Fruit fly (Drosophila melanogaster) whole organism, embryonic: Measurements from ENCODE around the gene pigs.
A peak's percentile ranks its signal among the peaks of the same experiment; 100 is the strongest.

Source experiments
- Awh ChIP-seq: fragments of 200-800 bp; sonication (Bioruptor generic); IDR thresholded peaks from 2 replicates; pipeline ENCODE4, ENCODE4 v1.3.6; 2022; ENCODE audit warnings: missing biosample characterization, missing genetic modification characterization
- B-H2 ChIP-seq: fragments of 200-800 bp; sonication (Bioruptor generic); optimal IDR thresholded peaks from 2 replicates; lab custom pipeline; 2018; ENCODE audit warnings: missing biosample characterization, mild to moderate bottlenecking, missing genetic modification characterization
- CG10321 ChIP-seq: fragments of 200-800 bp; sonication (Bioruptor generic); IDR thresholded peaks from 2 replicates; pipeline ENCODE4 v1.3.6; 2022; ENCODE audit warnings: missing biosample characterization, missing genetic modification characterization
- CG11723 ChIP-seq: fragments of 200-800 bp; sonication (Bioruptor generic); optimal IDR thresholded peaks from 2 replicates; lab custom pipeline; 2017; ENCODE audit warnings: missing biosample characterization, mild to moderate bottlenecking, missing genetic modification characterization
- CG13123 ChIP-seq: fragments of 200-800 bp; sonication (Bioruptor generic); optimal IDR thresholded peaks from 2 replicates; lab custom pipeline; 2016; ENCODE audit warnings: missing biosample characterization, missing genetic modification characterization
- CG13624 ChIP-seq: fragments of 200-800 bp; sonication (Bioruptor generic); optimal IDR thresholded peaks from 2 replicates; lab custom pipeline; 2016; ENCODE audit warnings: missing biosample characterization, missing genetic modification characterization
- CG15514 ChIP-seq: fragments of 200-800 bp; sonication (Bioruptor generic); optimal IDR thresholded peaks from 3 replicates; lab custom pipeline; 2017; ENCODE audit warnings: missing biosample characterization, missing genetic modification characterization, mild to moderate bottlenecking, moderate library complexity, missing genetic modification reagents
- CG1647 ChIP-seq: fragments of 200-800 bp; sonication (Bioruptor generic); optimal IDR thresholded peaks from 3 replicates; lab custom pipeline; 2016; ENCODE audit warnings: missing biosample characterization, missing genetic modification characterization
- CG16863 ChIP-seq: fragments of 200-800 bp; sonication (Bioruptor generic); optimal IDR thresholded peaks from 3 replicates; lab custom pipeline; 2016; ENCODE audit warnings: missing biosample characterization, missing genetic modification characterization
- CG17328 ChIP-seq: fragments of 200-800 bp; sonication (Bioruptor generic); IDR thresholded peaks from 2 replicates; pipeline ENCODE4 v1.3.6; 2022; ENCODE audit warnings: missing biosample characterization, missing genetic modification characterization
- CG17361 ChIP-seq: fragments of 200-800 bp; sonication (Bioruptor generic); IDR thresholded peaks from 3 replicates; pipeline ENCODE4 v1.3.6; 2022; ENCODE audit warnings: missing biosample characterization, missing genetic modification characterization
- CG17385 ChIP-seq: fragments of 200-800 bp; sonication (Bioruptor generic); optimal IDR thresholded peaks from 3 replicates; lab custom pipeline; 2018; ENCODE audit warnings: missing biosample characterization, mild to moderate bottlenecking, missing genetic modification characterization
- CG17568 ChIP-seq: fragments of 200-800 bp; sonication (Bioruptor generic); optimal IDR thresholded peaks from 2 replicates; lab custom pipeline; 2018; ENCODE audit warnings: missing biosample characterization, mild to moderate bottlenecking, missing genetic modification characterization, moderate library complexity
- CG18764 ChIP-seq: fragments of 200-800 bp; sonication (Bioruptor generic); optimal IDR thresholded peaks from 3 replicates; lab custom pipeline; 2016; ENCODE audit warnings: missing biosample characterization, missing genetic modification characterization
- CG3065 ChIP-seq: fragments of 200-800 bp; sonication (Bioruptor generic); optimal IDR thresholded peaks from 2 replicates; lab custom pipeline; 2016; ENCODE audit warnings: missing biosample characterization, missing genetic modification characterization
- CG3726 ChIP-seq: fragments of 200-800 bp; sonication (Bioruptor generic); IDR thresholded peaks from 3 replicates; pipeline ENCODE4, ENCODE4 v1.3.6; 2022; ENCODE audit warnings: missing biosample characterization, missing genetic modification characterization
- CG6683 ChIP-seq: fragments of 200-800 bp; sonication (Bioruptor generic); optimal IDR thresholded peaks from 2 replicates; lab custom pipeline; 2017; ENCODE audit warnings: missing biosample characterization, mild to moderate bottlenecking, missing genetic modification characterization, missing genetic modification reagents
- CG8089 ChIP-seq: fragments of 200-800 bp; sonication (Bioruptor generic); optimal IDR thresholded peaks from 3 replicates; lab custom pipeline; 2016; ENCODE audit warnings: missing biosample characterization, missing genetic modification characterization
- CG9437 ChIP-seq: fragments of 200-800 bp; sonication (Bioruptor generic); optimal IDR thresholded peaks from 2 replicates; lab custom pipeline; 2018; ENCODE audit warnings: missing biosample characterization, mild to moderate bottlenecking, missing genetic modification characterization
- CG9876 ChIP-seq: fragments of 200-800 bp; sonication (Bioruptor generic); optimal IDR thresholded peaks from 2 replicates; lab custom pipeline; 2016; ENCODE audit warnings: missing biosample characterization, missing genetic modification characterization
- CG9932 ChIP-seq: fragments of 200-800 bp; sonication (Bioruptor generic); IDR thresholded peaks from 2 replicates; pipeline ENCODE4 v1.3.6; 2022; ENCODE audit warnings: missing biosample characterization, missing genetic modification characterization
- Camta ChIP-seq: fragments of 200-800 bp; sonication (Bioruptor generic); optimal IDR thresholded peaks from 2 replicates; lab custom pipeline; 2016; ENCODE audit warnings: missing biosample characterization, missing genetic modification characterization
- Dbx ChIP-seq: fragments of 200-800 bp; sonication (Bioruptor generic); IDR thresholded peaks from 3 replicates; pipeline ENCODE4 v1.3.6; 2022; ENCODE audit warnings: missing biosample characterization, missing genetic modification characterization
- Gsc ChIP-seq: fragments of 200-800 bp; sonication (Bioruptor generic); IDR thresholded peaks from 2 replicates; pipeline ENCODE4 v1.3.6; 2022; ENCODE audit warnings: missing biosample characterization, missing genetic modification characterization
- HLH54F ChIP-seq: fragments of 200-800 bp; sonication (Bioruptor generic); optimal IDR thresholded peaks from 3 replicates; lab custom pipeline; 2016; ENCODE audit warnings: missing biosample characterization, missing genetic modification characterization
- MBD-R2 ChIP-seq: fragments of 200-800 bp; sonication (Bioruptor generic); IDR thresholded peaks from 2 replicates; pipeline ENCODE4 v1.3.6; 2022; ENCODE audit warnings: missing biosample characterization, missing genetic modification characterization
- MESR4 ChIP-seq: fragments of 200-800 bp; sonication (Bioruptor generic); optimal IDR thresholded peaks from 2 replicates; lab custom pipeline; 2018; ENCODE audit warnings: missing biosample characterization, mild to moderate bottlenecking, missing genetic modification characterization, moderate library complexity
- Mad ChIP-seq: fragments of 200-800 bp; sonication (Bioruptor generic); optimal IDR thresholded peaks from 2 replicates; lab custom pipeline; 2016; ENCODE audit warnings: missing biosample characterization, missing genetic modification characterization
- Max ChIP-seq: fragments of 200-800 bp; sonication (Bioruptor generic); optimal IDR thresholded peaks from 2 replicates; lab custom pipeline; 2016; ENCODE audit warnings: missing biosample characterization, mild to moderate bottlenecking, missing genetic modification characterization
- NFAT ChIP-seq: fragments of 200-800 bp; sonication (Bioruptor generic); IDR thresholded peaks from 2 replicates; pipeline ENCODE4 v1.3.6; 2022; ENCODE audit warnings: missing biosample characterization, missing genetic modification characterization
- Usf ChIP-seq: fragments of 200-800 bp; sonication (Bioruptor generic); optimal IDR thresholded peaks from 2 replicates; lab custom pipeline; 2017; ENCODE audit warnings: missing genotype, missing biosample characterization, missing genetic modification characterization
- Vsx1 ChIP-seq: fragments of 200-800 bp; sonication (Bioruptor generic); optimal IDR thresholded peaks from 2 replicates; lab custom pipeline; 2017; ENCODE audit warnings: missing biosample characterization, mild to moderate bottlenecking, missing genetic modification characterization, missing genetic modification reagents
- ab ChIP-seq: fragments of 200-800 bp; sonication (Bioruptor generic); optimal IDR thresholded peaks from 2 replicates; lab custom pipeline; 2016; ENCODE audit warnings: missing biosample characterization, missing genetic modification characterization
- al ChIP-seq: fragments of 200-800 bp; sonication (Bioruptor generic); IDR thresholded peaks from 2 replicates; pipeline ENCODE4 v1.3.6; 2022; ENCODE audit warnings: missing biosample characterization, missing genetic modification characterization
- chm ChIP-seq: fragments of 200-800 bp; sonication (Bioruptor generic); IDR thresholded peaks from 2 replicates; pipeline ENCODE4 v1.3.6; 2022; ENCODE audit warnings: missing biosample characterization, missing genetic modification characterization
- croc ChIP-seq: fragments of 200-800 bp; sonication (Bioruptor generic); conservative IDR thresholded peaks from 3 replicates; pipeline ENCODE4 v1.3.6; 2022; ENCODE audit warnings: missing biosample characterization, missing genetic modification characterization
- da ChIP-seq: fragments of 200-800 bp; sonication (Bioruptor generic); optimal IDR thresholded peaks from 2 replicates; lab custom pipeline; 2016; ENCODE audit warnings: missing biosample characterization, missing genetic modification characterization
- gcm ChIP-seq: fragments of 200-800 bp; sonication (Bioruptor generic); optimal IDR thresholded peaks from 2 replicates; lab custom pipeline; 2019; ENCODE audit warnings: missing biosample characterization, mild to moderate bottlenecking, missing genetic modification characterization, moderate library complexity
- grn ChIP-seq: fragments of 200-800 bp; sonication (Bioruptor generic); optimal IDR thresholded peaks from 3 replicates; lab custom pipeline; 2017; ENCODE audit warnings: missing biosample characterization, missing genetic modification characterization
- ind ChIP-seq: fragments of 200-800 bp; sonication (Bioruptor generic); optimal IDR thresholded peaks from 3 replicates; lab custom pipeline; 2016; ENCODE audit warnings: missing biosample characterization, missing genetic modification characterization
- lmd ChIP-seq: fragments of 200-800 bp; sonication (Bioruptor generic); IDR thresholded peaks from 2 replicates; pipeline ENCODE4 v1.3.6; 2022; ENCODE audit warnings: missing biosample characterization, missing genetic modification characterization
- maf-S ChIP-seq: fragments of 200-800 bp; sonication (Bioruptor generic); optimal IDR thresholded peaks from 2 replicates; lab custom pipeline; 2016; ENCODE audit warnings: missing biosample characterization, missing genetic modification characterization
- odd ChIP-seq: fragments of 200-800 bp; sonication (Bioruptor generic); optimal IDR thresholded peaks from 2 replicates; lab custom pipeline; 2017; ENCODE audit warnings: missing biosample characterization, mild to moderate bottlenecking, missing genetic modification characterization
- otp ChIP-seq: fragments of 200-800 bp; sonication (Bioruptor generic); IDR thresholded peaks from 3 replicates; pipeline ENCODE4, ENCODE4 v1.3.6; 2022; ENCODE audit warnings: missing biosample characterization, missing genetic modification characterization
- pb ChIP-seq: fragments of 200-800 bp; sonication (Bioruptor generic); optimal IDR thresholded peaks from 3 replicates; lab custom pipeline; 2016; ENCODE audit warnings: missing biosample characterization, missing genetic modification characterization
- sc ChIP-seq, 3 experiments: fragments of >200 bp in 2 of 3; fragments of 200-800 bp in 1 of 3; sonication (Bioruptor generic) in 1 of 3; optimal IDR thresholded peaks; 2 replicates in 2 of 3; 3 replicates in 1 of 3; lab custom pipeline; 2017; ENCODE audit warnings: mild to moderate bottlenecking in 1 of 3, missing biosample characterization in 1 of 3, missing genetic modification characterization in 1 of 3, missing genetic modification reagents in 1 of 3
- seq ChIP-seq: fragments of 200-800 bp; sonication (Bioruptor generic); IDR thresholded peaks from 2 replicates; pipeline ENCODE4 v1.3.6; 2022; ENCODE audit warnings: missing biosample characterization, missing genetic modification characterization
- tap ChIP-seq: fragments of 200-800 bp; optimal IDR thresholded peaks from 3 replicates; lab custom pipeline; 2019; ENCODE audit warnings: missing biosample characterization, mild to moderate bottlenecking, missing genetic modification characterization, moderate library complexity
- tin ChIP-seq: fragments of 200-800 bp; sonication (Bioruptor generic); optimal IDR thresholded peaks from 3 replicates; lab custom pipeline; 2016; ENCODE audit warnings: missing biosample characterization, missing genetic modification characterization
- tio ChIP-seq: fragments of 200-800 bp; sonication (Bioruptor generic); optimal IDR thresholded peaks from 2 replicates; lab custom pipeline; 2017; ENCODE audit warnings: missing biosample characterization, missing genetic modification characterization, inconsistent platforms
- tup ChIP-seq: fragments of 200-800 bp; sonication (Bioruptor generic); optimal IDR thresholded peaks from 2 replicates; lab custom pipeline; 2016; ENCODE audit warnings: missing biosample characterization, mild to moderate bottlenecking, missing genetic modification characterization, moderate library complexity

The pigs gene

dm6 chrX:6699255-6699885, 99.5 kb downstream of the pigs start, which contains the start of gene CG14441 (continued):
- TF ChIP-seq chm (GFP tag; lab: Robert Waterston, UW) (no peak; the same call in 1 of the 2 replicates), Gsc (GFP tag; lab: Robert Waterston, UW) (no peak), CG3726 (GFP tag; lab: Robert Waterston, UW) (no peak), CG11723 (GFP tag; lab: Kevin White, UChicago) (no peak), Camta (GFP tag; lab: Kevin White, UChicago) (peak; percentile 30), CG17385 (GFP tag; lab: Kevin White, UChicago) (peak; percentile 57), NFAT (GFP tag; lab: Robert Waterston, UW) (peak; percentile 19; the same call in 1 of the 2 replicates), sc (optimal IDR thresholded peaks at IDR 0.05; lab: Kevin White, UChicago) (no peak), sc (GFP tag; optimal IDR thresholded peaks at IDR 0.05; lab: Kevin White, UChicago) (peak; percentile 1), MESR4 (GFP tag; lab: Kevin White, UChicago) (no peak), odd (GFP tag; lab: Kevin White, UChicago) (peak; percentile 73), Awh (GFP tag; lab: Robert Waterston, UW) (no peak), CG9437 (no peak), CG9876 (GFP tag; lab: Kevin White, UChicago) (peak; percentile 19), ab (no peak), lmd (GFP tag; lab: Robert Waterston, UW) (peak; percentile 27; the same call in 1 of the 2 replicates), ind (GFP tag; lab: Kevin White, UChicago) (no peak), CG13624 (peak; percentile 45), CG17361 (GFP tag; lab: Robert Waterston, UW) (no peak; the same call in 2 of the 3 replicates), CG17328 (GFP tag; lab: Robert Waterston, UW) (no peak), croc (no peak), Mad (GFP tag; lab: Kevin White, UChicago) (peak; percentile 52), MBD-R2 (no peak), maf-S (no peak), Usf (GFP tag; lab: Kevin White, UChicago) (no peak), CG9932 (GFP tag; lab: Robert Waterston, UW) (peak; percentile 43), CG13123 (GFP tag; lab: Kevin White, UChicago) (no peak), da (GFP tag; lab: Kevin White, UChicago) (no peak), CG16863 (GFP tag; lab: Kevin White, UChicago) (no peak), B-H2 (GFP tag; lab: Kevin White, UChicago) (peak; percentile 78), CG18764 (no peak), gcm (GFP tag; lab: Kevin White, UChicago) (peak; percentile 25), tin (GFP tag; lab: Kevin White, UChicago) (no peak), grn (no peak), Dbx (GFP tag; lab: Robert Waterston, UW) (peak; percentile 32; the same call in 1 of the 3 replicates), otp (GFP tag; lab: Robert Waterston, UW) (peak; percentile 39; the same call in 1 of the 3 replicates), CG6683 (GFP tag; lab: Kevin White, UChicago) (peak; percentile 54), CG10321 (GFP tag; lab: Robert Waterston, UW) (no peak), tio (no peak), CG3065 (GFP tag; lab: Kevin White, UChicago) (no peak), seq (GFP tag; lab: Robert Waterston, UW) (peak; percentile 27; the same call in 1 of the 2 replicates), tap (tag; lab: Kevin White, UChicago) (no peak), tup (GFP tag; lab: Kevin White, UChicago) (no peak), Vsx1 (GFP tag; lab: Kevin White, UChicago) (no peak), CG1647 (GFP tag; lab: Kevin White, UChicago) (no peak), pb (peak; percentile 13), Max (peak; percentile 43), al (GFP tag; lab: Robert Waterston, UW) (no peak), CG15514 (GFP tag; lab: Kevin White, UChicago) (peak; percentile 48), CG8089 (GFP tag; lab: Kevin White, UChicago) (peak; percentile 26), HLH54F (GFP tag; lab: Kevin White, UChicago) (peak; percentile 11), CG17568 (GFP tag; lab: Kevin White, UChicago) (peak; percentile 82)
